Worm (Caenorhabditis elegans) whole organism, young adult: ENCODE measurements around the gene usp-46.

Experiments
- B0035.1 ChIP-seq: sonication (generic microtip); optimal IDR thresholded peaks from 2 replicates; lab custom pipeline; 2016; ENCODE audit warnings: missing genetic modification characterization, mild to moderate bottlenecking, missing compliant biosample characterization, missing genotype, missing genetic modification reagents
- B0336.3 ChIP-seq: fragments of 200-800 bp; sonication (Bioruptor generic); IDR thresholded peaks from 2 replicates; pipeline ENCODE4 v1.3.6; 2022; ENCODE audit warnings: missing genetic modification characterization, missing compliant biosample characterization
- D2030.7 ChIP-seq: fragments of 200-800 bp; sonication (Bioruptor generic); IDR thresholded peaks from 2 replicates; pipeline ENCODE4 v1.3.6; 2022; ENCODE audit warnings: missing genetic modification reagents, missing genetic modification characterization, missing compliant biosample characterization
- F55B11.4 ChIP-seq: sonication (generic microtip); optimal IDR thresholded peaks from 2 replicates; lab custom pipeline; 2016; ENCODE audit warnings: missing compliant biosample characterization, missing genetic modification characterization, borderline replicate concordance; ENCODE audit not compliant: insufficient read depth
- F57A8.1 ChIP-seq: fragments of 200-800 bp; sonication (Bioruptor generic); optimal IDR thresholded peaks from 2 replicates; lab custom pipeline; 2018; ENCODE audit warnings: mild to moderate bottlenecking, missing genetic modification characterization, moderate library complexity, missing compliant biosample characterization
- F57C9.4 ChIP-seq: sonication (generic microtip); optimal IDR thresholded peaks from 2 replicates; lab custom pipeline; 2017; ENCODE audit warnings: mild to moderate bottlenecking, missing genetic modification characterization, missing compliant biosample characterization
- Y79H2A.3 ChIP-seq: fragments of 200-800 bp; sonication (Bioruptor generic); conservative IDR thresholded peaks from 2 replicates; pipeline ENCODE4 v1.3.6; 2022; ENCODE audit warnings: missing genetic modification reagents, missing genetic modification characterization, missing compliant biosample characterization
- akir-1 ChIP-seq: fragments of 200-800 bp; sonication (Bioruptor generic); optimal IDR thresholded peaks from 2 replicates; lab custom pipeline; 2018; ENCODE audit warnings: mild to moderate bottlenecking, missing genetic modification characterization, moderate library complexity, missing compliant biosample characterization
- atf-7 ChIP-seq: sonication (generic microtip); optimal IDR thresholded peaks from 2 replicates; lab custom pipeline; 2017; ENCODE audit warnings: mild to moderate bottlenecking, missing genetic modification characterization, missing compliant biosample characterization
- attf-3 ChIP-seq: fragments of 200-800 bp; sonication (Bioruptor generic); conservative IDR thresholded peaks from 2 replicates; pipeline ENCODE4 v1.3.6; 2022; ENCODE audit warnings: missing genetic modification reagents, missing genetic modification characterization, missing compliant biosample characterization
- attf-6 ChIP-seq: fragments of 200-800 bp; sonication (Bioruptor generic); IDR thresholded peaks from 2 replicates; pipeline ENCODE4 v1.3.6; 2022; ENCODE audit warnings: missing genetic modification reagents, missing genetic modification characterization, missing compliant biosample characterization
- bed-1 ChIP-seq: fragments of 200-800 bp; sonication (Bioruptor generic); IDR thresholded peaks from 2 replicates; pipeline ENCODE4 v1.3.6; 2022; ENCODE audit warnings: missing genetic modification reagents, missing genetic modification characterization, missing compliant biosample characterization
- ceh-40 ChIP-seq: fragments of 200-800 bp; sonication (Bioruptor generic); IDR thresholded peaks from 2 replicates; pipeline ENCODE4 v1.3.6; 2022; ENCODE audit warnings: missing genetic modification characterization, missing compliant biosample characterization
- ceh-58 ChIP-seq: fragments of 200-800 bp; sonication (Bioruptor generic); IDR thresholded peaks from 2 replicates; pipeline ENCODE4 v1.3.6; 2022; ENCODE audit warnings: missing genetic modification characterization, missing compliant biosample characterization
- ceh-91 ChIP-seq: fragments of 200-800 bp; sonication (Bioruptor generic); IDR thresholded peaks from 2 replicates; pipeline ENCODE4 v1.3.6; 2022; ENCODE audit warnings: missing genetic modification reagents, missing genetic modification characterization, missing compliant biosample characterization
- die-1 ChIP-seq: sonication (generic microtip); optimal IDR thresholded peaks from 2 replicates; lab custom pipeline; 2016; ENCODE audit warnings: missing genotype, mild to moderate bottlenecking, missing genetic modification characterization, missing compliant biosample characterization
- dox-1 ChIP-seq: fragments of 200-800 bp; sonication (Bioruptor generic); IDR thresholded peaks from 2 replicates; pipeline ENCODE4 v1.3.6; 2022; ENCODE audit warnings: missing genetic modification reagents, missing genetic modification characterization, missing compliant biosample characterization
- dpl-1 ChIP-seq: fragments of 150-350 bp; optimal IDR thresholded peaks from 2 replicates; lab custom pipeline; 2014; ENCODE audit warnings: missing biosample characterization, missing genetic modification reagents, missing genetic modification characterization
- efl-1 ChIP-seq: fragments of 150-350 bp; optimal IDR thresholded peaks from 2 replicates; lab custom pipeline; 2014; ENCODE audit warnings: missing biosample characterization, missing genetic modification reagents, missing genetic modification characterization
- egl-44 ChIP-seq: fragments of 200-800 bp; sonication (Bioruptor generic); IDR thresholded peaks from 2 replicates; pipeline ENCODE4 v1.3.6; 2022; ENCODE audit warnings: missing genetic modification reagents, missing genetic modification characterization, missing compliant biosample characterization
- egrh-3 ChIP-seq: fragments of 200-800 bp; sonication (Bioruptor generic); IDR thresholded peaks from 2 replicates; pipeline ENCODE4 v1.3.6; 2022; ENCODE audit warnings: missing genetic modification reagents, missing genetic modification characterization, missing compliant biosample characterization
- hlh-12 ChIP-seq: sonication (generic microtip); optimal IDR thresholded peaks from 2 replicates; lab custom pipeline; 2016; ENCODE audit warnings: missing genetic modification characterization, missing compliant biosample characterization
- hmg-1.2 ChIP-seq: fragments of 200-800 bp; sonication (Bioruptor generic); IDR thresholded peaks from 2 replicates; pipeline ENCODE4 v1.3.6; 2022; ENCODE audit warnings: missing genetic modification reagents, missing genetic modification characterization, missing compliant biosample characterization
- hrde-1 ChIP-seq: sonication (generic microtip); optimal IDR thresholded peaks from 2 replicates; lab custom pipeline; 2016; ENCODE audit warnings: missing genetic modification characterization, mild to moderate bottlenecking, missing compliant biosample characterization, moderate library complexity, missing genotype, missing genetic modification reagents, borderline replicate concordance
- lag-1 ChIP-seq: fragments of 200-800 bp; sonication (Bioruptor generic); IDR thresholded peaks from 2 replicates; pipeline ENCODE4 v1.3.6; 2022; ENCODE audit warnings: missing genetic modification reagents, missing genetic modification characterization, missing compliant biosample characterization
- let-607 ChIP-seq, 2 experiments: fragments of 200-800 bp in 1 of 2; sonication (Bioruptor generic) in 1 of 2; sonication (generic microtip) in 1 of 2; optimal IDR thresholded peaks; 2 replicates each; lab custom pipeline; 2016 to 2018; ENCODE audit warnings: mild to moderate bottlenecking in 2 of 2, missing compliant biosample characterization in 2 of 2, missing genetic modification characterization in 2 of 2, moderate library complexity in 2 of 2, missing genotype in 1 of 2
- madf-10 ChIP-seq: sonication (generic microtip); optimal IDR thresholded peaks from 2 replicates; lab custom pipeline; 2016; ENCODE audit warnings: mild to moderate bottlenecking, missing genetic modification characterization, missing compliant biosample characterization
- madf-8 ChIP-seq: fragments of 200-800 bp; sonication (Bioruptor generic); conservative IDR thresholded peaks from 2 replicates; pipeline ENCODE4 v1.3.6; 2022; ENCODE audit warnings: missing genetic modification reagents, missing genetic modification characterization, missing compliant biosample characterization
- nhr-120 ChIP-seq: fragments of 200-800 bp; sonication (Bioruptor generic); IDR thresholded peaks from 2 replicates; pipeline ENCODE4 v1.3.6; 2022; ENCODE audit warnings: missing genetic modification characterization, missing compliant biosample characterization
- nhr-179 ChIP-seq: sonication (generic microtip); optimal IDR thresholded peaks from 2 replicates; lab custom pipeline; 2016; ENCODE audit warnings: mild to moderate bottlenecking, missing genetic modification characterization, missing compliant biosample characterization
- nhr-27 ChIP-seq: fragments of 200-800 bp; sonication (Bioruptor generic); optimal IDR thresholded peaks from 2 replicates; lab custom pipeline; 2018; ENCODE audit warnings: mild to moderate bottlenecking, missing genetic modification characterization, moderate library complexity, missing compliant biosample characterization
- nhr-80 ChIP-seq: sonication (generic microtip); optimal IDR thresholded peaks from 2 replicates; lab custom pipeline; 2016; ENCODE audit warnings: missing genetic modification characterization, missing compliant biosample characterization
- pha-4 ChIP-seq: fragments of 150-350 bp; sonication (generic microtip); optimal IDR thresholded peaks from 2 replicates; lab custom pipeline; 2014; ENCODE audit warnings: missing biosample characterization, missing genetic modification reagents, missing genetic modification characterization
- rcor-1 ChIP-seq: fragments of 200-800 bp; sonication (Bioruptor generic); IDR thresholded peaks from 2 replicates; pipeline ENCODE4 v1.3.6; 2022; ENCODE audit warnings: missing genetic modification reagents, missing genetic modification characterization, missing compliant biosample characterization
- rec-8 ChIP-seq, 2 experiments: sonication (generic microtip); optimal IDR thresholded peaks; 2 replicates each; lab custom pipeline; 2016; ENCODE audit warnings: mild to moderate bottlenecking in 2 of 2, missing genetic modification characterization in 2 of 2, missing genetic modification reagents in 2 of 2, missing genotype in 2 of 2, missing biosample characterization in 1 of 2, missing compliant biosample characterization in 1 of 2, moderate library complexity in 1 of 2
- rpc-1 ChIP-seq, 2 experiments: fragments of 150-350 bp in 1 of 2; sonication (generic microtip) in 1 of 2; optimal IDR thresholded peaks; 2 replicates each; lab custom pipeline; 2014 to 2018; ENCODE audit warnings: missing biosample characterization in 1 of 2, missing genetic modification characterization in 1 of 2, missing genetic modification reagents in 1 of 2, missing genotype in 1 of 2
- snpc-4 ChIP-seq, 5 experiments: fragments of 150-350 bp in 1 of 5; sonication (generic microtip) in 4 of 5; optimal IDR thresholded peaks; 2 replicates each; lab custom pipeline; 2014 to 2018; ENCODE audit warnings: missing genetic modification characterization in 5 of 5, missing biosample characterization in 3 of 5, antibody characterized with exemption in 2 of 5, mild to moderate bottlenecking in 2 of 5, missing compliant biosample characterization in 2 of 5, missing genotype in 2 of 5, moderate library complexity in 2 of 5, missing genetic modification reagents in 1 of 5
- somi-1 ChIP-seq: fragments of 200-800 bp; sonication (Bioruptor generic); optimal IDR thresholded peaks from 2 replicates; lab custom pipeline; 2018; ENCODE audit warnings: mild to moderate bottlenecking, missing genetic modification characterization, missing compliant biosample characterization
- xnd-1 ChIP-seq: sonication (generic microtip); optimal IDR thresholded peaks from 2 replicates; lab custom pipeline; 2016; ENCODE audit warnings: missing genotype, missing genetic modification reagents, missing genetic modification characterization, missing compliant biosample characterization

usp-46 gene

DNA sequence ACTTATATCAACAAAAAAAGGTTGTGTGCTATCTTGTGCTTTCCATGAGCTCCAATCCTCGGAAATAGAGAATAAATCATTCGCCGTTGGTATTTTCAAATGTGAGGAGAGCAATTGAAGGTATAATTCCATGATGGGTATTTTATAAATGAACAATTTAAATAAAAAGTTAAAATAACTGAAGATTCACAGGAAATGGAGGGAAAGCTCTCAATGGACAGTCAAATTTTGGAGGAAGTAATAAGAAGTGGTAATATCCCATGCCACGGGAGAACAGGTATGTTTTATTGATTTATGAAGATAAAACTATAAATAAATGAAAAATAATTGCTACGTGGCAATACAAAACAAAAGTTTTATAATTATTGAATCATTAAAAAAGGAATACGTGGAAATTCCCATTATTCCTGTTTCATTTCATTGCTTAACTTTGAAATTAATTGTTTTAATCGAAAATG, 6.7 kb downstream of the usp-46 start (continued):
- TF ChIP-seq attf-6 (no peak), atf-7 (tag; lab: Kevin White, UChicago) (peak; percentile 61), B0035.1 (tag; lab: Kevin White, UChicago) (peak; percentile 7), rpc-1 (optimal IDR thresholded peaks at IDR 0.05; lab: Kevin White, UChicago) (no peak), rpc-1 (tag; optimal IDR thresholded peaks at IDR 0.05; lab: Kevin White, UChicago) (no peak), madf-10 (tag; lab: Kevin White, UChicago) (no peak), die-1 (tag; lab: Kevin White, UChicago) (no peak), nhr-27 (no peak), F57C9.4 (tag; lab: Kevin White, UChicago) (peak; percentile 80), hrde-1 (peak; percentile 6), madf-8 (no peak), bed-1 (GFP tag; lab: Robert Waterston, UW) (0 out of 2 replicates have a peak, but pooled peaks have one; percentile 14)

DNA sequence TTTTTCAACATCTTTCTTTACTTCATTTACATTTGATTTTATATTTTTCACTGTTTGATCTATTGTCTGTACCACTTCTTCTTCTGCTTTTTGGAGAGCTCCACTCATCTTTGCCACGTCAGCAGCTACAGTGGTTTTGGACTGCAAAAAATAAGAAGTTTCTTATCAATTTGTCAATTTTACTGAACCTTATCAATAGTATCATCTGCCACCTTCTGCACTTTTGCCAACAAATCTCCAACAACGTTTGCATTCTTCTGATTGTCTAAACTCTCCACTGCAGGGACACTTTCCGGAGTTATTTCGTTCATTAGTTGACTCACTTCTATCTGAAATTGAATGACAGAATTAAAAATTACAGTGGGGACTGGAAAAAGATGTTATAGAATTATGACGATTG, 10.4 kb downstream of the usp-46 start:
- TF ChIP-seq F57A8.1 (GFP tag; lab: Kevin White, UChicago) (no peak), let-607 (tag; optimal IDR thresholded peaks at IDR 0.05; lab: Kevin White, UChicago) (peak; percentile 97 to 98), nhr-80 (tag; lab: Kevin White, UChicago) (peak; percentile 93), D2030.7 (GFP tag; lab: Robert Waterston, UW) (no peak)

DNA sequence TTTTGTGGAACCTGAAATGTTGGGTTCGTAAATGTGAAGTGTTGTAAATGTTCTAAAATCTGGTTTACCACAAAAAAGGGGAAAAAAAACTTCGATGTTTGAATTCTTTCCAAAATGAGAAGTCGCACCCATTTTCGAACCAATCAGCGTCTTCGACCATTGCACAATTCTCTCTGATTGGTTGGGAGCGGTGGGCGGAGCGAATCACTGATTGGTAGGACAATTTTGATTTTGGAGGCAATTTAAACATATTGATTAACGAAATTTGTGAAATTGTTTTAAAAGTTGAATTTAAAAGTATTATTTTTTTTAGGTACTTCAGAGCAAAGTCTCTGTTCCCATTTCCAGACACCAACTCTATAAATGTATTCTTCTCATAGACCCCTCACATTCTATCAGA, 12.7 kb downstream of the usp-46 start:
- TF ChIP-seq hlh-12 (tag; lab: Kevin White, UChicago): no peak
- no peak for TF ChIP-seq ceh-58
- no peak for TF ChIP-seq Y79H2A.3 (GFP tag; lab: Robert Waterston, UW)
- no peak for TF ChIP-seq hrde-1
- no peak for TF ChIP-seq F55B11.4 (tag; lab: Kevin White, UChicago)
- TF ChIP-seq somi-1 (GFP tag; lab: Kevin White, UChicago): no peak
- no peak for TF ChIP-seq madf-10 (tag; lab: Kevin White, UChicago)
- no peak for TF ChIP-seq pha-4
- TF ChIP-seq rec-8 (tag; optimal IDR thresholded peaks at IDR 0.05; lab: Kevin White, UChicago): no peak
- no peak for TF ChIP-seq B0336.3 (GFP tag; lab: Robert Waterston, UW)
- no peak for TF ChIP-seq lag-1 (GFP tag; lab: Robert Waterston, UW)
- TF ChIP-seq madf-8: no peak

DNA sequence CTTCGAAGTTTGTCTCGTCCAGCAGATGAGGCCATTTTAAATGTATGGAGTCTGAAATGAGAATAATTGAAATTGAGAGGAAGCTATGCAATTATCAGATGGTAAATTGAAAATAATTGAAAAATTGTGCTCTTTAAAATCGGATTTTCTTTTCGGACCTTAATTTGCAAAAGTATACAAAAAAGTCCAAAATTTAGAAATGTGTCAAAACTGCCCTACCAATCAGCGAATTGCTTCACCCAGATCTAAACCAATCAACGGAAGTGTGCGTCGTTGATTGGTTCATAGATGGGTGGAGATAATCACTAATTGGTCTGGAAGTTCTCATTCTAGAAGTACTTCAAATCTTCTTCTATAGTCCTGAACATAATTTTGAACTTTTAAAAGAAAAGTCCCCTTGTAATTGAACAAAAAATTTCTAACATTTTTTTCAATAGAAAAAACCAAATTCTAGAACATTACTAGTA, 13.2 kb downstream of the usp-46 start, which contains the start of gene R10E11.5:
R10E11.5 (minus strand) TSS at position 51 of the 467 bp plus-strand sequence.
- TF ChIP-seq egrh-3 (no peak), F57A8.1 (GFP tag; lab: Kevin White, UChicago) (no peak), ceh-40 (GFP tag; lab: Robert Waterston, UW) (no peak), nhr-179 (tag; lab: Kevin White, UChicago) (no peak), akir-1 (GFP tag; lab: Kevin White, UChicago) (no peak), nhr-120 (GFP tag; lab: Robert Waterston, UW) (no peak)

DNA sequence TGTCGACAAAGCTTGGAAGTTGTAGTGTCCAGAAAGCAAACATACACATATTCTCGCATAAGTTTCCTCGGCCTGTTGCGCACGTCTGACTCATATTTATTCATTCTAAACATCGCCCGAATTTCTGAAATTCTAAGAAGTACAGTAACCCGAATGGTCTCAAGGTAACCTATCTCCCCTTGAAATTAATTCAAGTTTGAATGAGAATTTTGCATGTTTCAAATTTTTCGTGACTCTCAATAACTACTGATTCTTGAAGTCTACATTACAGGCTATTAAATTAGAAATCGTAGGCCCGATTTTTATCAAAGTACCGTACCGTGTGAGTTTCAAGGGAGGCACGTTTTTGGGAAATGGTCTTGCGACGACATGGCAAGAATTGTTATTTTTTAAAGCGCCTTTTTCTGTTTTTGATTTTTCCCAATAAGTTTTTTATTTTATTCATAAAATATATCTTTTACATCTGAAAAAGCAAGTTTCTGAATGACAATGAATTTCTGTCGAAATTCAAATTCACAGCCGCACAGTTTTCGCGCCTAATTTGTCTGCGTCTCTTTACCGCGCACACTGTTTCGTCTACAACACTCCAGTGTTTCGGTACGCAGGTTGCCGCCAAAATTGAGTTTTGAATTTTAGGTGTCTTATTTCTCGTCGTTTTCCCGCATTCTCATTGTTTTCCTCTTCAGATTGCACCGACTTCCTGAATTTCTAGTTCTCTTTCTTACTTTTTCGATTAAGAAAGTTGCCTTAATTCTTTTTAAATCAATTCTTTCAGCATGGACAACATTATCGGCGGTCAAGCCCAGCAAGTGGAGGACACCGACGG, 17.4 kb downstream of the usp-46 start, which contains the start of the genes R10E11.9 and mcm-6:
R10E11.9 (minus strand) TSS at position 51 of the 826 bp plus-strand sequence.
mcm-6 (plus strand) TSS at position 776 of the 826 bp plus-strand sequence.
- no peak for TF ChIP-seq B0035.1 (tag; lab: Kevin White, UChicago)
- peak; percentile 66 for TF ChIP-seq dpl-1 (GFP tag; lab: Kevin White, UChicago)
- TF ChIP-seq Y79H2A.3 (GFP tag; lab: Robert Waterston, UW): 0 out of 2 replicates have a peak, but pooled peaks have one; percentile 6
- peak; percentile 87 for TF ChIP-seq efl-1 (GFP tag; lab: Kevin White, UChicago)
- no peak for TF ChIP-seq egl-44 (GFP tag; lab: Robert Waterston, UW)
- no peak for TF ChIP-seq attf-3 (GFP tag; lab: Robert Waterston, UW)
- TF ChIP-seq snpc-4 (GFP tag; optimal IDR thresholded peaks at IDR 0.05; lab: Kevin White, UChicago): no peak
- TF ChIP-seq snpc-4 (tag; optimal IDR thresholded peaks at IDR 0.05; lab: Kevin White, UChicago): peak in 1 of 4 experiments; percentile 4
- TF ChIP-seq ceh-91 (GFP tag; lab: Robert Waterston, UW): peak; percentile 72
- TF ChIP-seq madf-8: peak; percentile 91
- 0 out of 2 replicates have a peak, but pooled peaks have one; percentile 19 for TF ChIP-seq rcor-1 (GFP tag; lab: Robert Waterston, UW)
- peak; percentile 81 for TF ChIP-seq xnd-1 (tag; lab: Kevin White, UChicago)
- peak; percentile 68 for TF ChIP-seq dox-1 (GFP tag; lab: Robert Waterston, UW)
- peak; percentile 96 for TF ChIP-seq hmg-1.2 (GFP tag; lab: Robert Waterston, UW)
